Worm (Caenorhabditis elegans) whole organism, L4 larva: ENCODE data around the gene srj-39.
"Not testable (repeated sequence)": the region's sequence is repeated elsewhere in the genome, so short reads cannot be mapped to it uniquely, and the experiment has no call there.

Source experiments
- F26F4.8 ChIP-seq: fragments of 200-800 bp; sonication (Bioruptor generic); conservative IDR thresholded peaks from 2 replicates; pipeline ENCODE4 v1.3.6; 2022; ENCODE audit warnings: missing genetic modification characterization, missing compliant biosample characterization
- F44E2.7 ChIP-seq: fragments of 200-800 bp; sonication (Bioruptor generic); IDR thresholded peaks from 2 replicates; pipeline ENCODE4 v2.1.2; 2022; ENCODE audit warnings: missing genetic modification characterization, missing compliant biosample characterization
- T26A8.4 ChIP-seq: fragments of 200-800 bp; sonication (Bioruptor generic); IDR thresholded peaks from 2 replicates; pipeline ENCODE4 v1.3.6; 2022; ENCODE audit warnings: missing genetic modification characterization, missing compliant biosample characterization
- aha-1 ChIP-seq: fragments of 150-350 bp; peaks from one replicate; lab custom pipeline; 2014; ENCODE audit warnings: missing biosample characterization, missing genetic modification characterization
- ceh-20 ChIP-seq: fragments of 200-800 bp; sonication (Bioruptor generic); IDR thresholded peaks from 2 replicates; pipeline ENCODE4 v1.3.6; 2022; ENCODE audit warnings: missing genetic modification reagents, missing genetic modification characterization, missing compliant biosample characterization
- ceh-44 ChIP-seq: fragments of 200-800 bp; sonication (Bioruptor generic); IDR thresholded peaks from 2 replicates; pipeline ENCODE4 v1.3.6; 2022; ENCODE audit warnings: missing genetic modification reagents, missing genetic modification characterization, missing compliant biosample characterization
- cey-2 ChIP-seq: sonication (generic microtip); optimal IDR thresholded peaks from 3 replicates; lab custom pipeline; 2017; ENCODE audit warnings: missing genetic modification characterization, mild to moderate bottlenecking, missing compliant biosample characterization, antibody characterized with exemption, borderline replicate concordance; ENCODE audit not compliant: insufficient read depth
- ctbp-1 ChIP-seq: fragments of 200-800 bp; sonication (Bioruptor generic); IDR thresholded peaks from 2 replicates; pipeline ENCODE4 v1.3.6; 2022; ENCODE audit warnings: missing genetic modification reagents, missing genetic modification characterization, missing compliant biosample characterization
- dmd-6 ChIP-seq: fragments of 200-800 bp; sonication (Bioruptor generic); IDR thresholded peaks from 2 replicates; pipeline ENCODE4 v1.3.6; 2022; ENCODE audit warnings: missing genetic modification reagents, missing genetic modification characterization, missing compliant biosample characterization
- dmd-9 ChIP-seq: fragments of 200-800 bp; sonication (Bioruptor generic); IDR thresholded peaks from 2 replicates; pipeline ENCODE4 v1.3.6; 2022; ENCODE audit warnings: missing genetic modification reagents, missing genetic modification characterization, missing compliant biosample characterization
- dpl-1 ChIP-seq: fragments of 150-350 bp; optimal IDR thresholded peaks from 2 replicates; lab custom pipeline; 2014; ENCODE audit warnings: missing biosample characterization, missing genetic modification reagents, missing genetic modification characterization
- dve-1 ChIP-seq: sonication (generic microtip); optimal IDR thresholded peaks from 2 replicates; lab custom pipeline; 2017; ENCODE audit warnings: antibody characterized with exemption, mild to moderate bottlenecking, missing genetic modification characterization, missing compliant biosample characterization; ENCODE audit not compliant: insufficient read depth
- fos-1 ChIP-seq: fragments of 150-350 bp; optimal IDR thresholded peaks from 2 replicates; lab custom pipeline; 2014; ENCODE audit warnings: missing biosample characterization, missing genetic modification characterization
- hmg-1.1 ChIP-seq: fragments of 200-800 bp; sonication (Bioruptor generic); IDR thresholded peaks from 2 replicates; pipeline ENCODE4 v1.3.6; 2022; ENCODE audit warnings: missing genetic modification reagents, missing genetic modification characterization, missing compliant biosample characterization
- lin-29 ChIP-seq: fragments of 200-800 bp; sonication (Bioruptor generic); IDR thresholded peaks from 2 replicates; pipeline ENCODE4 v1.3.6; 2022; ENCODE audit warnings: missing genetic modification reagents, missing genetic modification characterization, missing compliant biosample characterization
- lin-38 ChIP-seq: fragments of 200-800 bp; sonication (Bioruptor generic); IDR thresholded peaks from 2 replicates; pipeline ENCODE4 v1.3.6; 2022; ENCODE audit warnings: missing genetic modification reagents, missing genetic modification characterization, missing compliant biosample characterization
- lsy-2 ChIP-seq, 2 experiments: fragments of 150-350 bp in 1 of 2; sonication (generic microtip) in 1 of 2; optimal IDR thresholded peaks; 2 replicates each; lab custom pipeline; 2014 to 2017; ENCODE audit warnings: missing biosample characterization in 2 of 2, missing genetic modification characterization in 2 of 2
- madf-9 ChIP-seq: fragments of 200-800 bp; sonication (Bioruptor generic); conservative IDR thresholded peaks from 2 replicates; pipeline ENCODE4 v1.3.6; 2022; ENCODE audit warnings: missing genetic modification reagents, missing genetic modification characterization, missing compliant biosample characterization
- nhr-11 ChIP-seq: fragments of 150-350 bp; optimal IDR thresholded peaks from 2 replicates; lab custom pipeline; 2014; ENCODE audit warnings: missing biosample characterization, missing genetic modification characterization
- nhr-41 ChIP-seq: fragments of 200-800 bp; sonication (Bioruptor generic); IDR thresholded peaks from 2 replicates; pipeline ENCODE4 v1.3.6; 2022; ENCODE audit warnings: missing genetic modification reagents, missing genetic modification characterization, missing compliant biosample characterization
- nhr-42 ChIP-seq: fragments of 200-800 bp; sonication (Bioruptor generic); IDR thresholded peaks from 2 replicates; pipeline ENCODE4 v1.3.6; 2022; ENCODE audit warnings: missing genetic modification characterization, missing compliant biosample characterization
- nhr-6 ChIP-seq: fragments of 150-350 bp; optimal IDR thresholded peaks from 2 replicates; lab custom pipeline; 2014; ENCODE audit warnings: missing biosample characterization, missing genetic modification characterization
- pha-4 ChIP-seq, 2 experiments: fragments of 150-350 bp in 1 of 2; fragments of 200-800 bp in 1 of 2; sonication (Bioruptor generic) in 1 of 2; IDR thresholded peaks in 1 of 2; optimal IDR thresholded peaks in 1 of 2; 2 replicates each; pipeline versions ENCODE4 v1.3.6 to Lab custom; 2014 to 2022; ENCODE audit warnings: missing genetic modification characterization in 2 of 2, missing genetic modification reagents in 2 of 2, missing biosample characterization in 1 of 2, missing compliant biosample characterization in 1 of 2
- rbr-2 ChIP-seq: sonication (generic microtip); optimal IDR thresholded peaks from 2 replicates; lab custom pipeline; 2016; ENCODE audit warnings: missing genotype, missing genetic modification characterization, missing compliant biosample characterization
- snpc-1.2 ChIP-seq: fragments of 200-800 bp; sonication (Bioruptor generic); IDR thresholded peaks from 2 replicates; pipeline ENCODE4 v1.3.6; 2022; ENCODE audit warnings: missing genetic modification reagents, missing genetic modification characterization, missing compliant biosample characterization
- unc-62 ChIP-seq, 3 experiments: fragments of 150-350 bp in 1 of 3; sonication (generic microtip); optimal IDR thresholded peaks in 2 of 3; peaks in 1 of 3; 1 replicate in 1 of 3; 2 replicates in 2 of 3; lab custom pipeline; 2014 to 2017; ENCODE audit warnings: missing biosample characterization in 3 of 3, missing genetic modification characterization in 3 of 3, missing genetic modification reagents in 3 of 3, missing genotype in 1 of 3
- vab-7 ChIP-seq: fragments of 200-800 bp; sonication (Bioruptor generic); IDR thresholded peaks from 2 replicates; pipeline ENCODE4 v1.3.6; 2022; ENCODE audit warnings: missing genetic modification reagents, missing genetic modification characterization, missing compliant biosample characterization
- zfp-2 ChIP-seq: sonication (generic microtip); optimal IDR thresholded peaks from 2 replicates; lab custom pipeline; 2016; ENCODE audit warnings: mild to moderate bottlenecking, missing genetic modification characterization, missing compliant biosample characterization

The srj-39 gene

ce11 chrV:4104298-4104697, at the start of gene srj-39:
Gene srj-39 (plus strand): TSS chrV:4104598.
- no peak for TF ChIP-seq F44E2.7 (GFP tag; lab: Robert Waterston, UW)
- no peak for TF ChIP-seq pha-4 (GFP tag; IDR thresholded peaks at IDR 0.05; lab: Robert Waterston, UW)
- no peak for TF ChIP-seq pha-4 (tag; optimal IDR thresholded peaks at IDR 0.05; lab: Kevin White, UChicago)
- TF ChIP-seq zfp-2 (tag; lab: Kevin White, UChicago): no peak
- TF ChIP-seq aha-1 (tag; lab: Kevin White, UChicago): no peak
- TF ChIP-seq ctbp-1 (GFP tag; lab: Robert Waterston, UW): no peak
- no peak for TF ChIP-seq dpl-1
- no peak for TF ChIP-seq nhr-11
- TF ChIP-seq cey-2: no peak

- TF ChIP-seq nhr-6 (tag; lab: Kevin White, UChicago) (no peak), nhr-41 (GFP tag; lab: Robert Waterston, UW) (no peak), T26A8.4 (GFP tag; lab: Robert Waterston, UW) (no peak), dve-1 (tag; lab: Kevin White, UChicago) (no peak)
- TF ChIP-seq, all 104 proteins: peak for 0
Observed at ce11 chrV:4055025-4055424, 49.4 kb upstream of the srj-39 start, which contains the start of gene djr-1.2. Gene djr-1.2 (minus strand): TSS chrV:4055125.

- TF ChIP-seq unc-62 (GFP tag; optimal IDR thresholded peaks at IDR 0.05 in 1 of 2; lab: Kevin White, UChicago): peak in 1 of 2 experiments; percentile 93
- no peak for TF ChIP-seq unc-62 (tag; optimal IDR thresholded peaks at IDR 0.05; lab: Kevin White, UChicago)
- TF ChIP-seq ceh-20 (GFP tag; lab: Robert Waterston, UW): no peak
- TF ChIP-seq, all 104 proteins: peak for 1
Observed at ce11 chrV:4056203-4056602, 48.2 kb upstream of the srj-39 start.

ce11 chrV:4063559-4064164, 40.7 kb upstream of the srj-39 start:
- TF ChIP-seq ctbp-1 (GFP tag; lab: Robert Waterston, UW): peak; percentile 87; the same call in 1 of the 2 replicates
- peak; percentile 38; the same call in 1 of the 2 replicates for TF ChIP-seq snpc-1.2
- TF ChIP-seq lsy-2 (tag; optimal IDR thresholded peaks at IDR 0.05; lab: Kevin White, UChicago): peak in 1 of 2 experiments; percentile 0
- peak; percentile 86 for TF ChIP-seq nhr-42 (GFP tag; lab: Robert Waterston, UW)
- TF ChIP-seq dmd-6: peak; percentile 70
- peak; percentile 33; the same call in 1 of the 2 replicates for TF ChIP-seq madf-9
- peak; percentile 39; the same call in 1 of the 2 replicates for TF ChIP-seq ceh-44 (GFP tag; lab: Robert Waterston, UW)
- TF ChIP-seq rbr-2 (tag; lab: Kevin White, UChicago): peak; percentile 40
- peak; percentile 63 for TF ChIP-seq vab-7
- peak; percentile 81; the same call in 1 of the 2 replicates for TF ChIP-seq ceh-20 (GFP tag; lab: Robert Waterston, UW)
- TF ChIP-seq lin-38 (GFP tag; lab: Robert Waterston, UW): peak; percentile 98
- peak; percentile 77; the same call in 1 of the 2 replicates for TF ChIP-seq lin-29
- peak; percentile 61; the same call in 1 of the 2 replicates for TF ChIP-seq pha-4 (GFP tag; IDR thresholded peaks at IDR 0.05; lab: Robert Waterston, UW)
- TF ChIP-seq pha-4 (tag; optimal IDR thresholded peaks at IDR 0.05; lab: Kevin White, UChicago): not testable (repeated sequence)
- 0 out of 2 replicates have a peak, but pooled peaks have one; percentile 39 for TF ChIP-seq dmd-9 (GFP tag; lab: Robert Waterston, UW)

ce11 chrV:4066143-4066542, 38.3 kb upstream of the srj-39 start:
- TF ChIP-seq lin-38 (GFP tag; lab: Robert Waterston, UW): peak; percentile 85

- TF ChIP-seq lin-38 (GFP tag; lab: Robert Waterston, UW): peak; percentile 83
Observed at ce11 chrV:4067876-4068275, 36.5 kb upstream of the srj-39 start.

ce11 chrV:4073455-4073854, 30.9 kb upstream of the srj-39 start, which contains the start of gene otpl-2:
Gene otpl-2 (plus strand): TSS chrV:4073755.
- TF ChIP-seq lin-38 (GFP tag; lab: Robert Waterston, UW) (no peak), hmg-1.1 (no peak), lin-29 (no peak), fos-1 (no peak), pha-4 (GFP tag; IDR thresholded peaks at IDR 0.05; lab: Robert Waterston, UW) (no peak), pha-4 (tag; optimal IDR thresholded peaks at IDR 0.05; lab: Kevin White, UChicago) (no peak), F26F4.8 (GFP tag; lab: Robert Waterston, UW) (no peak)
